Fruit fly (Drosophila melanogaster): ENCODE measurements around the gene Nin.

DNA sequence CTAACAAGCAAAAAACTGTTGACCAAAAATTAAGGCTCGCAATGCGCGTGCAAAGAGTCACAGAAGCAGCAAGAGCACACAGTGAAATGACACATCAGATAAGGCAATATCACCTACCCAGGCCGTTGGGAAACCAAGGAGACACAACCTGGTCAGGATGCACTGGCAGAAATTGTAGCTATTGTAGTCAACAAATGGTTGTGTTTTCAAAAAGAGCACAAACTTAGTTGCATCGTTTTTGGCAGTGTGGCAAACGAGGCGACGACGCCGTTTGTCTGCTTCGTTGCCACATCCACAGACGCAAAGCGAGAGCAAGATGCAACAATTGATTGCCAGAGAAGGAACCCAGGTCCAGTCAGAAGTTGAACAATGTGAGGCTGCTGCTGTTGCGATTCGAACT, 28.6 kb downstream of the Nin start:
- TF ChIP-seq psq (optimal IDR thresholded peaks at IDR 0.05), result no peak
- TF ChIP-seq Dll (optimal IDR thresholded peaks at IDR 0.05), result no peak
- TF ChIP-seq usp (GFP tag; optimal IDR thresholded peaks at IDR 0.05), result no peak
- no peak for TF ChIP-seq EcR (GFP tag; optimal IDR thresholded peaks at IDR 0.05)
- TF ChIP-seq CG8478 (optimal IDR thresholded peaks at IDR 0.05), result no peak
- no peak for TF ChIP-seq pan (optimal IDR thresholded peaks at IDR 0.05)
